Fruit fly (Drosophila melanogaster) whole organism, wandering third instar larva: ENCODE results near the gene AnxB11.
A peak's percentile ranks its signal among the peaks of the same experiment; 100 is the strongest.

Experiments
- Abd-B ChIP-seq: fragments of >200 bp; optimal IDR thresholded peaks from 2 replicates; lab custom pipeline; 2017; ENCODE audit warnings: missing biosample characterization, missing genetic modification characterization
- CG9705 ChIP-seq: fragments of 200-800 bp; sonication (Bioruptor generic); optimal IDR thresholded peaks from 2 replicates; lab custom pipeline; 2018; ENCODE audit warnings: missing biosample characterization, mild to moderate bottlenecking, missing genetic modification characterization
- Dfd ChIP-seq: fragments of >200 bp; optimal IDR thresholded peaks from 2 replicates; lab custom pipeline; 2017; ENCODE audit warnings: missing biosample characterization, missing genetic modification characterization
- OdsH ChIP-seq: fragments of 200-800 bp; sonication (Bioruptor generic); optimal IDR thresholded peaks from 2 replicates; lab custom pipeline; 2016; ENCODE audit warnings: missing biosample characterization, mild to moderate bottlenecking, missing genetic modification characterization
- Rel ChIP-seq, 2 experiments: fragments of 200-800 bp; sonication (Bioruptor generic) in 1 of 2; optimal IDR thresholded peaks; 2 replicates in 1 of 2; 3 replicates in 1 of 2; lab custom pipeline; 2016 to 2019; ENCODE audit warnings: mild to moderate bottlenecking in 2 of 2, missing biosample characterization in 2 of 2, missing genetic modification characterization in 2 of 2, moderate library complexity in 1 of 2
- Sp1 ChIP-seq: fragments of 200-800 bp; sonication (Bioruptor generic); optimal IDR thresholded peaks from 3 replicates; lab custom pipeline; 2019; ENCODE audit warnings: missing biosample characterization, mild to moderate bottlenecking, missing genetic modification characterization, moderate library complexity
- fru ChIP-seq: fragments of 200-800 bp; sonication (Bioruptor generic); optimal IDR thresholded peaks from 3 replicates; lab custom pipeline; 2016; ENCODE audit warnings: missing biosample characterization, mild to moderate bottlenecking, missing genetic modification characterization
- h ChIP-seq: fragments of 200-800 bp; sonication (Bioruptor generic); optimal IDR thresholded peaks from 3 replicates; lab custom pipeline; 2016; ENCODE audit warnings: missing biosample characterization, mild to moderate bottlenecking, missing genetic modification characterization
- rgr ChIP-seq: fragments of 200-800 bp; sonication (Bioruptor generic); optimal IDR thresholded peaks from 3 replicates; lab custom pipeline; 2016; ENCODE audit warnings: missing biosample characterization, mild to moderate bottlenecking, missing genetic modification characterization
- sv ChIP-seq: fragments of 200-800 bp; sonication (Bioruptor generic); optimal IDR thresholded peaks from 3 replicates; lab custom pipeline; 2016; ENCODE audit warnings: missing biosample characterization, missing genetic modification characterization

DNA sequence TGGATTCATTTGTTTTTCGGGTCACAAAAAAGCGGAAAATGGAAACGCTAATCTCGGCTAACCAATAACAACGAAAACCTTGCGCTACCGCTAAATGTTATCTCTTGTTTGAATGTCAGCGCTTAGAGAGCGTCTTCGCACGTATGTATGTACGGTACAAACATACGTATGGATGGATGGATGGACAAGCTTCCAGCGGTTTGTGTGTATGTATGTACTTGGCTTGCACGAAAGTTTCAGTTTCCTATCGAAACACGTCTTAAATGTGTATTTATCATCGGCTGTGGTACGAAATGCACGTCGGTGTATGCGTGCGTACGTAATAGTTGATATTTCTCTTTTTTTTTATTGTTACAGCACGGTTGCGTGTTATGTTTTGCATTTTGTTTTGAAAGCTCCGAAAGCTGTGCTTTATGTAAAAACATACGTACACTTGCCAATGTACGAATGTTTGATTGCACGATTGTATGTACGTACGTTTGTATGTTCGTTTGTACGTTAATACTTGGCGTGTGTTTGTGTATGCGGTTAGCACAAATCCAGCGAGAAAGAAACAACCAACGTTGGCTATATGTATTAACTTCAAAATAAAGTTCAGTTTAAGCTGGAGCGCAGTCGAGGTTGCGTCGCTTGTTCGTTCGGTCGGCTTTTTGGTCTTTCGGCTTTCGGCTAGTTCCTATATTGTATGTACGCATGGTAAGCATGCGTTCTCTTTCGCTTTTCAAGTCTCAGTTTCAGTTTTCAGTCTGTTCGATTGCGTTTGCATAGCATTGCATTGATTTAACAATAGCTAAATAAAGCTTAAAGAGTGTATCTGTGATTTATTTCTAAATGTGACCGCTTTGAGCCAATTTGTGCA lies 49.3 kb downstream of the AnxB11 start, which contains the start of gene Fur2:
- TF ChIP-seq sv (GFP tag; lab: Kevin White, UChicago) (no peak), Sp1 (GFP tag; lab: Kevin White, UChicago) (no peak), h (GFP tag; lab: Kevin White, UChicago) (no peak), Rel (GFP tag; optimal IDR thresholded peaks at IDR 0.05; lab: Kevin White, UChicago) (peak; percentile 9), Rel (tag; optimal IDR thresholded peaks at IDR 0.05; lab: Kevin White, UChicago) (no peak), fru (GFP tag; lab: Kevin White, UChicago) (no peak), rgr (GFP tag; lab: Kevin White, UChicago) (no peak), OdsH (GFP tag; lab: Kevin White, UChicago) (no peak), CG9705 (GFP tag; lab: Kevin White, UChicago) (no peak), Abd-B (no peak), Dfd (GFP tag; lab: Kevin White, UChicago) (no peak)
